Worm (Caenorhabditis elegans): ENCODE results near the gene cor-1.

Gene cor-1

ce11 chrIII:10270778-10271307 lies 21.9 kb downstream of the cor-1 start, which contains the start of gene cnk-1 (continued):
- TF ChIP-seq egl-43 (GFP tag; IDR thresholded peaks at IDR 0.05) (peak; percentile 97), daf-12 (tag; optimal IDR thresholded peaks at IDR 0.05) (no peak), tag-97 (GFP tag; IDR thresholded peaks at IDR 0.05) (peak; percentile 98), F26F4.8 (GFP tag; conservative IDR thresholded peaks at IDR 0.05) (no peak), arid-1 (GFP tag; conservative IDR thresholded peaks at IDR 0.05) (peak; percentile 96), Y105C5A.15 (GFP tag; IDR thresholded peaks at IDR 0.05) (0 out of 2 replicates have a peak, but pooled peaks have one; percentile 57), ceh-62 (tag; optimal IDR thresholded peaks at IDR 0.05) (no peak), nhr-237 (tag; optimal IDR thresholded peaks at IDR 0.05) (no peak), nhr-28 (tag; optimal IDR thresholded peaks at IDR 0.05) (no peak), Y75B8A.6 (GFP tag; IDR thresholded peaks at IDR 0.05) (0 out of 2 replicates have a peak, but pooled peaks have one; percentile 53), ZK337.2 (GFP tag; IDR thresholded peaks at IDR 0.05) (peak; percentile 99), nhr-6 (tag; optimal IDR thresholded peaks at IDR 0.05) (peak; percentile 43), ztf-7 (tag; optimal IDR thresholded peaks at IDR 0.05) (no peak), gei-8 (GFP tag; optimal IDR thresholded peaks at IDR 0.05) (no peak), jun-1 (tag; optimal IDR thresholded peaks at IDR 0.05) (no peak), lin-15B (tag; optimal IDR thresholded peaks at IDR 0.05) (peak; percentile 15), lin-1 (GFP tag; IDR thresholded peaks at IDR 0.05) (peak; percentile 94), ceh-32 (tag; optimal IDR thresholded peaks at IDR 0.05; ENCODE audit: poor library complexity) (no peak), hmg-1.1 (GFP tag; IDR thresholded peaks at IDR 0.05) (peak; percentile 99), nhr-48 (tag; optimal IDR thresholded peaks at IDR 0.05) (peak; percentile 37), rbr-2 (tag; optimal IDR thresholded peaks at IDR 0.05) (peak; percentile 86), daf-19 (GFP tag; conservative IDR thresholded peaks at IDR 0.05) (no peak), R02D3.7 (tag; optimal IDR thresholded peaks at IDR 0.05) (peak; percentile 36), mdt-29 (GFP tag; IDR thresholded peaks at IDR 0.05) (peak; percentile 94), ceh-82 (tag; optimal IDR thresholded peaks at IDR 0.05) (no peak), nhr-102 (tag; optimal IDR thresholded peaks at IDR 0.05) (peak; percentile 81), lim-7 (GFP tag; IDR thresholded peaks at IDR 0.05) (no peak; the same call in 1 of the 2 replicates), cey-2 (tag; optimal IDR thresholded peaks at IDR 0.05; ENCODE audit: borderline replicate concordance, insufficient read depth) (no peak)

- TF ChIP-seq R02D3.7 (tag; optimal IDR thresholded peaks at IDR 0.05) (no peak), lim-7 (GFP tag; IDR thresholded peaks at IDR 0.05) (no peak), madf-9 (GFP tag; conservative IDR thresholded peaks at IDR 0.05) (no peak), mxl-2 (GFP tag; conservative IDR thresholded peaks at IDR 0.05) (no peak), aha-1 (tag) (peak; percentile 84), attf-4 (tag; optimal IDR thresholded peaks at IDR 0.05) (no peak), unc-62 (GFP tag; optimal IDR thresholded peaks at IDR 0.05 in 1 of 2) (peak in 1 of 2 experiments; percentile 55), unc-62 (tag; optimal IDR thresholded peaks at IDR 0.05) (no peak)
These were observed 22.9 kb downstream of the cor-1 start for ce11 chrIII:10271807-10272206.

ce11 chrIII:10278826-10279225 lies 29.9 kb downstream of the cor-1 start, which contains the start of gene pad-2:
pad-2 (plus strand) TSS chrIII:10279126.
- TF ChIP-seq nhr-102 (tag; optimal IDR thresholded peaks at IDR 0.05), result no peak
- TF ChIP-seq mxl-2 (GFP tag; conservative IDR thresholded peaks at IDR 0.05), result no peak
- no peak for TF ChIP-seq nhr-42 (GFP tag; IDR thresholded peaks at IDR 0.05)
- no peak for TF ChIP-seq php-3 (GFP tag; IDR thresholded peaks at IDR 0.05)
- no peak for TF ChIP-seq ztf-11 (tag; optimal IDR thresholded peaks at IDR 0.05)
- TF ChIP-seq pqm-1 (tag; optimal IDR thresholded peaks at IDR 0.05), result no peak
- TF ChIP-seq ceh-20 (GFP tag; IDR thresholded peaks at IDR 0.05), result no peak
- TF ChIP-seq zip-11 (GFP tag; IDR thresholded peaks at IDR 0.05), result no peak
- TF ChIP-seq madf-9 (GFP tag; conservative IDR thresholded peaks at IDR 0.05), result no peak
- TF ChIP-seq lin-1 (GFP tag; IDR thresholded peaks at IDR 0.05), result no peak
- TF ChIP-seq nhr-111 (GFP tag; optimal IDR thresholded peaks at IDR 0.05), result no peak
- TF ChIP-seq T20F7.1 (GFP tag; optimal IDR thresholded peaks at IDR 0.05), result no peak
